Worm (Caenorhabditis elegans) whole organism, early embryonic: ENCODE data around the gene sfxn-1.1.

Experiments
- F13C5.2 ChIP-seq: sonication (generic microtip); optimal IDR thresholded peaks from 2 replicates; lab custom pipeline; 2017; ENCODE audit warnings: mild to moderate bottlenecking, missing genetic modification characterization, inconsistent platforms, missing compliant biosample characterization
- ceh-13 ChIP-seq: fragments of 200-800 bp; sonication (Bioruptor generic); optimal IDR thresholded peaks from 2 replicates; lab custom pipeline; 2018; ENCODE audit warnings: mild to moderate bottlenecking, missing genetic modification characterization, missing compliant biosample characterization
- tbx-37 ChIP-seq: fragments of 200-800 bp; sonication (Bioruptor generic); conservative IDR thresholded peaks from 2 replicates; pipeline ENCODE4 v1.3.6; 2022; ENCODE audit warnings: missing genetic modification reagents, missing genetic modification characterization, missing compliant biosample characterization

- no peak for TF ChIP-seq ceh-13 (GFP tag; lab: Kevin White, UChicago)
- TF ChIP-seq tbx-37 (GFP tag; lab: Robert Waterston, UW), result no peak
- no peak for TF ChIP-seq F13C5.2 (tag; lab: Kevin White, UChicago)
Observed at ce11 chrII:9551536-9551935, 32.9 kb upstream of the sfxn-1.1 start, which contains the start of gene F35H8.12.
